Worm (Caenorhabditis elegans): Measurements from ENCODE around the gene chil-5.

ce11 chrII:9845239-9845638, 14.2 kb downstream of the chil-5 start, which contains the start of gene chil-9:
- TF ChIP-seq ceh-82 (tag; optimal IDR thresholded peaks at IDR 0.05) = no peak
- TF ChIP-seq nhr-25 (tag; optimal IDR thresholded peaks at IDR 0.05) = no peak
- TF ChIP-seq aly-2 (tag; optimal IDR thresholded peaks at IDR 0.05) = no peak
- TF ChIP-seq mbf-1 (tag; optimal IDR thresholded peaks at IDR 0.05) = no peak
- TF ChIP-seq zag-1 (tag; optimal IDR thresholded peaks at IDR 0.05) = no peak
- no peak for TF ChIP-seq ama-1 (optimal IDR thresholded peaks at IDR 0.05)
- no peak for TF ChIP-seq unc-62 (GFP tag; optimal IDR thresholded peaks at IDR 0.05)
- TF ChIP-seq mdl-1 (tag; optimal IDR thresholded peaks at IDR 0.05) = no peak
- TF ChIP-seq ztf-11 (tag; optimal IDR thresholded peaks at IDR 0.05) = no peak
- TF ChIP-seq fos-1 (tag; optimal IDR thresholded peaks at IDR 0.05) = no peak
- TF ChIP-seq alr-1 (tag; optimal IDR thresholded peaks at IDR 0.05) = no peak
- no peak for TF ChIP-seq snpc-4 (tag; optimal IDR thresholded peaks at IDR 0.05)
- no peak for TF ChIP-seq egl-27 (tag; optimal IDR thresholded peaks at IDR 0.05)
- no peak for TF ChIP-seq lin-11 (tag; optimal IDR thresholded peaks at IDR 0.05)

Measured in whole organism, L2 larva.